Fruit fly (Drosophila melanogaster): ENCODE measurements around the gene CG18581.

DNA sequence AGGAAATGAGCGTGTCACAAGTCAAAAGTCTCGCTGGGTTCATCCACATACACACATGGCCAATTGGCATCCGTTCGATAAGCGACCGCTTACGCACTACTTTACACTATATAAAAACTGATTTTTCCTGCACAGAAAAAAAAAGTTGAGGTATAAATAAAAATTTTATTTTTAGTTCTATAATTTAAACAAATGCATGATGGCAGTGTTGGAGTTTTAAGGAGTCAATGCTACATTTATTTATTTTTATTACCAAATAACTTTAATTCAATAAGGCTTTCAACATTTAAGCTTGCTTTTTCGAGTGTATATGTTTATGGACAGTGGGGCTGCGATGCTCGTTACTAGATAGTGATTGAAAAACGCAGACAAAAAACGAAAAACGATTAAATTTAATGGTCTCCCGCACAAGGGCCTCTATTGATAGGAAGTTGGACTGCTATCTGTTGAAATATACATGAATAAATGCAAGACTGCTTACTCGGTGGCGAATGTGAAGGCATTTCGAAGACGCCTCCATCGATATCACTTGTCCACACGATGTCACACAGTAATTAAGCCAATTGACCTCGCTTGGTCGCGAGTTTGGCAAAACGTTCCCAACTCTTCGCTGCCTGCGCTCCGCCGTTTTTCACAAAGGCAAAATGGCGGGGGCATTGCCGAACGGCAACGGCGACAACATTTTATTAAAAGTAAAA is 38.2 kb downstream of the CG18581 start:
- TF ChIP-seq CG34367 (tag; optimal IDR thresholded peaks at IDR 0.05) (peak; percentile 78), CG14655 (GFP tag; optimal IDR thresholded peaks at IDR 0.05) (peak; percentile 83), Ets98B (GFP tag; IDR thresholded peaks at IDR 0.05) (peak; percentile 82), rn (GFP tag; IDR thresholded peaks at IDR 0.05) (peak; percentile 46; the same call in 1 of the 2 replicates), gl (tag; optimal IDR thresholded peaks at IDR 0.05) (peak; percentile 48), CG8301 (tag; optimal IDR thresholded peaks at IDR 0.05) (peak; percentile 79), CG4496 (GFP tag; IDR thresholded peaks at IDR 0.05) (peak; percentile 87), CG9948 (tag; optimal IDR thresholded peaks at IDR 0.05) (peak; percentile 82)
